Worm (Caenorhabditis elegans) whole organism, young adult: ENCODE data around the gene Y38F1A.2.

ENCODE experiments used
- F49E8.2 ChIP-seq: sonication (generic microtip); optimal IDR thresholded peaks from 3 replicates; lab custom pipeline; 2017; ENCODE audit warnings: missing genetic modification characterization, mild to moderate bottlenecking, missing compliant biosample characterization, antibody characterized with exemption, moderate library complexity; ENCODE audit not compliant: insufficient read depth
- K12H6.12 ChIP-seq: fragments of 200-800 bp; sonication (Bioruptor generic); optimal IDR thresholded peaks from 2 replicates; lab custom pipeline; 2018; ENCODE audit warnings: mild to moderate bottlenecking, missing genetic modification characterization, missing compliant biosample characterization
- ama-1 ChIP-seq, 3 experiments: fragments of 150-350 bp in 1 of 3; sonication (generic microtip) in 2 of 3; optimal IDR thresholded peaks; 2 replicates each; lab custom pipeline; 2014 to 2018; ENCODE audit warnings: missing biosample characterization in 2 of 3, missing genetic modification characterization in 2 of 3, missing genetic modification reagents in 2 of 3
- dox-1 ChIP-seq: fragments of 200-800 bp; sonication (Bioruptor generic); IDR thresholded peaks from 2 replicates; pipeline ENCODE4 v1.3.6; 2022; ENCODE audit warnings: missing genetic modification reagents, missing genetic modification characterization, missing compliant biosample characterization
- nfya-1 ChIP-seq: sonication (generic microtip); optimal IDR thresholded peaks from 2 replicates; lab custom pipeline; 2017; ENCODE audit warnings: antibody characterized with exemption, missing compliant biosample characterization, missing genetic modification characterization, borderline replicate concordance; ENCODE audit not compliant: insufficient read depth
- nhr-90 ChIP-seq: sonication (generic microtip); optimal IDR thresholded peaks from 2 replicates; lab custom pipeline; 2016; ENCODE audit warnings: missing genotype, mild to moderate bottlenecking, missing genetic modification characterization, missing compliant biosample characterization
- sdz-38 ChIP-seq: sonication (generic microtip); optimal IDR thresholded peaks from 2 replicates; lab custom pipeline; 2016; ENCODE audit warnings: missing genotype, missing genetic modification characterization, missing compliant biosample characterization
- snpc-4 ChIP-seq, 5 experiments: fragments of 150-350 bp in 1 of 5; sonication (generic microtip) in 4 of 5; optimal IDR thresholded peaks; 2 replicates each; lab custom pipeline; 2014 to 2018; ENCODE audit warnings: missing genetic modification characterization in 5 of 5, missing biosample characterization in 3 of 5, antibody characterized with exemption in 2 of 5, mild to moderate bottlenecking in 2 of 5, missing compliant biosample characterization in 2 of 5, missing genotype in 2 of 5, moderate library complexity in 2 of 5, missing genetic modification reagents in 1 of 5
- unc-130 ChIP-seq: sonication (generic microtip); optimal IDR thresholded peaks from 2 replicates; lab custom pipeline; 2016; ENCODE audit warnings: missing genetic modification reagents, missing genetic modification characterization, missing compliant biosample characterization

- TF ChIP-seq dox-1 (no peak), K12H6.12 (tag; lab: Kevin White, UChicago) (no peak), snpc-4 (GFP tag; optimal IDR thresholded peaks at IDR 0.05; lab: Kevin White, UChicago) (no peak), snpc-4 (tag; optimal IDR thresholded peaks at IDR 0.05; lab: Kevin White, UChicago) (no peak), sdz-38 (tag; lab: Kevin White, UChicago) (no peak), nhr-90 (tag; lab: Kevin White, UChicago) (no peak), ama-1 (optimal IDR thresholded peaks at IDR 0.05; lab: Kevin White, UChicago) (no peak), ama-1 (GFP tag; optimal IDR thresholded peaks at IDR 0.05; lab: Kevin White, UChicago) (no peak), F49E8.2 (tag; lab: Kevin White, UChicago) (no peak), nfya-1 (tag; lab: Kevin White, UChicago) (no peak), unc-130 (no peak)
Measured at ce11 chrII:12965538-12965588, 10.6 kb downstream of the Y38F1A.2 start, which contains the start of gene ptr-18.
